Worm (Caenorhabditis elegans) whole organism, mixed stage, embryonic: ENCODE results near the gene F01E11.20.

Source experiments
- blmp-1 ChIP-seq: fragments of 150-350 bp; optimal IDR thresholded peaks from 2 replicates; lab custom pipeline; 2014; ENCODE audit warnings: missing biosample characterization, missing genetic modification characterization
- mep-1 ChIP-seq: fragments of 150-350 bp; optimal IDR thresholded peaks from 2 replicates; lab custom pipeline; 2017; ENCODE audit warnings: missing biosample characterization, missing genetic modification reagents, missing genetic modification characterization, inconsistent platforms
- zip-8 ChIP-seq: fragments of 150-350 bp; optimal IDR thresholded peaks from 2 replicates; lab custom pipeline; 2014; ENCODE audit warnings: missing biosample characterization, missing genetic modification characterization

- TF ChIP-seq zip-8 = no peak
- TF ChIP-seq mep-1 (tag; lab: Kevin White, UChicago) = no peak
- no peak for TF ChIP-seq blmp-1 (tag; lab: Kevin White, UChicago)
These were observed 9.1 kb upstream of the F01E11.20 start, which contains the start of gene tyra-2 for ce11 chrX:7005475-7005874.
